Fruit fly (Drosophila melanogaster) whole organism, embryonic: ENCODE results near the gene PCID2.
A peak's percentile ranks its signal among the peaks of the same experiment; 100 is the strongest.

Experiments
- Bdp1 ChIP-seq: fragments of 200-800 bp; sonication (Bioruptor generic); optimal IDR thresholded peaks from 3 replicates; lab custom pipeline; 2016; ENCODE audit warnings: missing biosample characterization, missing genetic modification characterization
- Bteb2 ChIP-seq: fragments of 200-800 bp; sonication (Bioruptor generic); optimal IDR thresholded peaks from 2 replicates; lab custom pipeline; 2016; ENCODE audit warnings: missing biosample characterization, missing genetic modification characterization
- CG10431 ChIP-seq: fragments of 200-800 bp; sonication (Bioruptor generic); optimal IDR thresholded peaks from 3 replicates; lab custom pipeline; 2018; ENCODE audit warnings: missing biosample characterization, mild to moderate bottlenecking, missing genetic modification characterization
- CG11560 ChIP-seq: fragments of 200-800 bp; sonication (Bioruptor generic); IDR thresholded peaks from 3 replicates; pipeline ENCODE4 v1.3.6; 2022; ENCODE audit warnings: missing biosample characterization, missing genetic modification characterization
- CG12104 ChIP-seq: fragments of 200-800 bp; sonication (Bioruptor generic); optimal IDR thresholded peaks from 3 replicates; lab custom pipeline; 2016; ENCODE audit warnings: missing biosample characterization, missing genetic modification characterization
- CG13624 ChIP-seq: fragments of 200-800 bp; sonication (Bioruptor generic); optimal IDR thresholded peaks from 2 replicates; lab custom pipeline; 2016; ENCODE audit warnings: missing biosample characterization, missing genetic modification characterization
- CG13894 ChIP-seq: fragments of 200-800 bp; sonication (Bioruptor generic); optimal IDR thresholded peaks from 3 replicates; lab custom pipeline; 2018; ENCODE audit warnings: missing biosample characterization, mild to moderate bottlenecking, missing genetic modification characterization, moderate library complexity
- CG15479 ChIP-seq: fragments of 200-800 bp; sonication (Bioruptor generic); optimal IDR thresholded peaks from 3 replicates; lab custom pipeline; 2019; ENCODE audit warnings: missing biosample characterization, mild to moderate bottlenecking, missing genetic modification characterization, moderate library complexity
- CG16813 ChIP-seq: fragments of 200-800 bp; sonication (Bioruptor generic); IDR thresholded peaks from 3 replicates; pipeline ENCODE4 v1.3.6; 2022; ENCODE audit warnings: missing biosample characterization, missing genetic modification characterization; ENCODE audit not compliant: partially characterized antibody
- CG16863 ChIP-seq: fragments of 200-800 bp; sonication (Bioruptor generic); optimal IDR thresholded peaks from 3 replicates; lab custom pipeline; 2016; ENCODE audit warnings: missing biosample characterization, missing genetic modification characterization
- CG17186 ChIP-seq: fragments of 200-800 bp; sonication (Bioruptor generic); optimal IDR thresholded peaks from 3 replicates; lab custom pipeline; 2017; ENCODE audit warnings: missing biosample characterization, missing genetic modification reagents, missing genetic modification characterization
- CG17359 ChIP-seq: fragments of 200-800 bp; sonication (Bioruptor generic); optimal IDR thresholded peaks from 3 replicates; lab custom pipeline; 2018; ENCODE audit warnings: missing biosample characterization, mild to moderate bottlenecking, missing genetic modification characterization, moderate library complexity
- CG17802 ChIP-seq: fragments of 200-800 bp; sonication (Bioruptor generic); optimal IDR thresholded peaks from 2 replicates; lab custom pipeline; 2018; ENCODE audit warnings: missing biosample characterization, mild to moderate bottlenecking, missing genetic modification characterization, moderate library complexity
- CG30431 ChIP-seq: fragments of 200-800 bp; sonication (Bioruptor generic); optimal IDR thresholded peaks from 2 replicates; lab custom pipeline; 2017; ENCODE audit warnings: missing biosample characterization, missing genetic modification characterization
- CG4360 ChIP-seq: fragments of 200-800 bp; sonication (Bioruptor generic); IDR thresholded peaks from 2 replicates; pipeline ENCODE4 v1.3.6; 2022; ENCODE audit warnings: missing biosample characterization, missing genetic modification characterization
- CG4404 ChIP-seq: fragments of 200-800 bp; sonication (Bioruptor generic); IDR thresholded peaks from 2 replicates; pipeline ENCODE4 v1.3.6; 2022; ENCODE audit warnings: missing biosample characterization, missing genetic modification characterization
- CG4424 ChIP-seq: fragments of 200-800 bp; sonication (Bioruptor generic); optimal IDR thresholded peaks from 3 replicates; lab custom pipeline; 2016; ENCODE audit warnings: missing biosample characterization, missing genetic modification characterization
- CG6683 ChIP-seq: fragments of 200-800 bp; sonication (Bioruptor generic); optimal IDR thresholded peaks from 2 replicates; lab custom pipeline; 2017; ENCODE audit warnings: missing biosample characterization, mild to moderate bottlenecking, missing genetic modification characterization, missing genetic modification reagents
- CG7839 ChIP-seq: fragments of 200-800 bp; sonication (Bioruptor generic); optimal IDR thresholded peaks from 3 replicates; lab custom pipeline; 2018; ENCODE audit warnings: missing biosample characterization, mild to moderate bottlenecking, missing genetic modification characterization, moderate library complexity
- CG8944 ChIP-seq: fragments of 200-800 bp; sonication (Bioruptor generic); optimal IDR thresholded peaks from 3 replicates; lab custom pipeline; 2016; ENCODE audit warnings: missing biosample characterization, missing genetic modification characterization
- CG9215 ChIP-seq: fragments of 200-800 bp; sonication (Bioruptor generic); IDR thresholded peaks from 2 replicates; pipeline ENCODE4 v1.3.6; 2022; ENCODE audit warnings: missing biosample characterization, missing genetic modification characterization
- CHES-1-like ChIP-seq: fragments of 200-800 bp; sonication (Bioruptor generic); optimal IDR thresholded peaks from 2 replicates; lab custom pipeline; 2016; ENCODE audit warnings: missing biosample characterization, missing genetic modification characterization
- GATAe ChIP-seq: fragments of 200-800 bp; sonication (Bioruptor generic); conservative IDR thresholded peaks from 2 replicates; pipeline ENCODE4 v1.3.6; 2022; ENCODE audit warnings: missing biosample characterization, missing genetic modification characterization
- Gug ChIP-seq: fragments of 200-800 bp; sonication (Bioruptor generic); IDR thresholded peaks from 4 replicates; pipeline ENCODE4 v1.3.6; 2022; ENCODE audit warnings: missing biosample characterization, missing genetic modification characterization
- HLH54F ChIP-seq: fragments of 200-800 bp; sonication (Bioruptor generic); optimal IDR thresholded peaks from 3 replicates; lab custom pipeline; 2016; ENCODE audit warnings: missing biosample characterization, missing genetic modification characterization
- HmgD ChIP-seq: fragments of 200-800 bp; sonication (Bioruptor generic); optimal IDR thresholded peaks from 3 replicates; lab custom pipeline; 2016; ENCODE audit warnings: missing biosample characterization, missing genetic modification characterization
- Lhr ChIP-seq: fragments of 200-800 bp; sonication (Bioruptor generic); optimal IDR thresholded peaks from 3 replicates; lab custom pipeline; 2017; ENCODE audit warnings: mild to moderate bottlenecking, missing biosample characterization, missing genetic modification reagents, missing genetic modification characterization
- PHDP ChIP-seq: fragments of 200-800 bp; sonication (Bioruptor generic); optimal IDR thresholded peaks from 3 replicates; lab custom pipeline; 2018; ENCODE audit warnings: missing biosample characterization, mild to moderate bottlenecking, missing genetic modification characterization, moderate library complexity
- Rx ChIP-seq: fragments of 200-800 bp; sonication (Bioruptor generic); IDR thresholded peaks from 2 replicates; pipeline ENCODE4 v1.3.6; 2022; ENCODE audit warnings: missing biosample characterization, missing genetic modification characterization
- Xrp1 ChIP-seq: fragments of 200-800 bp; sonication (Bioruptor generic); IDR thresholded peaks from 2 replicates; pipeline ENCODE4 v1.3.6; 2022; ENCODE audit warnings: missing biosample characterization, missing genetic modification characterization
- az2 ChIP-seq: fragments of 200-800 bp; sonication (Bioruptor generic); optimal IDR thresholded peaks from 3 replicates; lab custom pipeline; 2016; ENCODE audit warnings: missing biosample characterization, missing genetic modification characterization
- cas ChIP-seq: fragments of 200-800 bp; sonication (Bioruptor generic); IDR thresholded peaks from 2 replicates; pipeline ENCODE4 v1.3.6; 2022; ENCODE audit warnings: missing biosample characterization, missing genetic modification characterization
- da ChIP-seq: fragments of 200-800 bp; sonication (Bioruptor generic); optimal IDR thresholded peaks from 2 replicates; lab custom pipeline; 2016; ENCODE audit warnings: missing biosample characterization, missing genetic modification characterization
- danr ChIP-seq: fragments of 200-800 bp; sonication (Bioruptor generic); IDR thresholded peaks from 2 replicates; pipeline ENCODE4 v1.3.6; 2022; ENCODE audit warnings: missing biosample characterization, missing genetic modification characterization
- disco-r ChIP-seq: fragments of 200-800 bp; sonication (Bioruptor generic); optimal IDR thresholded peaks from 2 replicates; lab custom pipeline; 2016; ENCODE audit warnings: missing biosample characterization, missing genetic modification characterization
- gfzf ChIP-seq: fragments of 200-800 bp; sonication (Bioruptor generic); optimal IDR thresholded peaks from 2 replicates; lab custom pipeline; 2016; ENCODE audit warnings: missing biosample characterization, mild to moderate bottlenecking, missing genetic modification characterization, moderate library complexity
- gt ChIP-seq: fragments of 200-800 bp; sonication (Bioruptor generic); IDR thresholded peaks from 2 replicates; pipeline ENCODE4 v1.3.6; 2022; ENCODE audit warnings: missing biosample characterization, missing genetic modification characterization
- insv ChIP-seq, 2 experiments: fragments of 200-800 bp; sonication (Bioruptor generic); optimal IDR thresholded peaks; 3 replicates each; lab custom pipeline; 2016 to 2018; ENCODE audit warnings: missing biosample characterization in 2 of 2, missing genetic modification characterization in 2 of 2
- luna ChIP-seq: fragments of 200-800 bp; sonication (Bioruptor generic); optimal IDR thresholded peaks from 2 replicates; lab custom pipeline; 2016; ENCODE audit warnings: missing biosample characterization, missing genetic modification characterization
- nau ChIP-seq: fragments of 200-800 bp; sonication (Bioruptor generic); optimal IDR thresholded peaks from 3 replicates; lab custom pipeline; 2017; ENCODE audit warnings: missing biosample characterization, mild to moderate bottlenecking, missing genetic modification characterization, missing genetic modification reagents
- nerfin-1 ChIP-seq: fragments of 200-800 bp; sonication (Bioruptor generic); optimal IDR thresholded peaks from 3 replicates; lab custom pipeline; 2019; ENCODE audit warnings: missing biosample characterization, mild to moderate bottlenecking, missing genetic modification characterization, moderate library complexity
- nmo ChIP-seq: fragments of 200-800 bp; sonication (Bioruptor generic); optimal IDR thresholded peaks from 2 replicates; lab custom pipeline; 2018; ENCODE audit warnings: missing biosample characterization, mild to moderate bottlenecking, missing genetic modification characterization, moderate library complexity
- onecut ChIP-seq: fragments of 200-800 bp; sonication (Bioruptor generic); IDR thresholded peaks from 2 replicates; pipeline ENCODE4 v1.3.6; 2022; ENCODE audit warnings: missing biosample characterization, missing genetic modification characterization
- pho ChIP-seq: fragments of 200-800 bp; sonication (Bioruptor generic); optimal IDR thresholded peaks from 2 replicates; lab custom pipeline; 2016; ENCODE audit warnings: missing biosample characterization, missing genetic modification characterization
- sens-2 ChIP-seq: fragments of 200-800 bp; sonication (Bioruptor generic); IDR thresholded peaks from 2 replicates; pipeline ENCODE4 v1.3.6; 2022; ENCODE audit warnings: missing biosample characterization, missing genetic modification characterization
- sisA ChIP-seq: fragments of 200-800 bp; sonication (Bioruptor generic); IDR thresholded peaks from 2 replicates; pipeline ENCODE4 v1.3.6; 2022; ENCODE audit warnings: missing biosample characterization, missing genetic modification characterization
- tin ChIP-seq: fragments of 200-800 bp; sonication (Bioruptor generic); optimal IDR thresholded peaks from 3 replicates; lab custom pipeline; 2016; ENCODE audit warnings: missing biosample characterization, missing genetic modification characterization
- trh ChIP-seq: fragments of 200-800 bp; sonication (Bioruptor generic); optimal IDR thresholded peaks from 2 replicates; lab custom pipeline; 2016; ENCODE audit warnings: missing biosample characterization, missing genetic modification characterization
- tup ChIP-seq: fragments of 200-800 bp; sonication (Bioruptor generic); optimal IDR thresholded peaks from 2 replicates; lab custom pipeline; 2016; ENCODE audit warnings: missing biosample characterization, mild to moderate bottlenecking, missing genetic modification characterization, moderate library complexity
- wek ChIP-seq: fragments of 200-800 bp; sonication (Bioruptor generic); optimal IDR thresholded peaks from 3 replicates; lab custom pipeline; 2018; ENCODE audit warnings: missing biosample characterization, mild to moderate bottlenecking, missing genetic modification characterization, moderate library complexity
- zfh2 ChIP-seq: fragments of 200-800 bp; sonication (Bioruptor generic); optimal IDR thresholded peaks from 2 replicates; lab custom pipeline; 2016; ENCODE audit warnings: missing biosample characterization, missing genetic modification characterization

PCID2 gene

dm6 chr3L:11648410-11648809 is 22.2 kb downstream of the PCID2 start, which contains the start of the genes RIOK1 and Polr3H (continued):
- peak; percentile 68 for TF ChIP-seq CHES-1-like (GFP tag; lab: Kevin White, UChicago)
- TF ChIP-seq CG4360: no peak
- TF ChIP-seq CG16863 (GFP tag; lab: Kevin White, UChicago): peak; percentile 61
- no peak for TF ChIP-seq HmgD (GFP tag; lab: Kevin White, UChicago)
- TF ChIP-seq sisA: peak; percentile 56
- peak; percentile 24; the same call in 1 of the 2 replicates for TF ChIP-seq CG4404 (GFP tag; lab: Robert Waterston, UW)
- TF ChIP-seq CG9215 (GFP tag; lab: Robert Waterston, UW): peak; percentile 40; the same call in 1 of the 2 replicates
- TF ChIP-seq nmo (GFP tag; lab: Kevin White, UChicago): peak; percentile 78
- TF ChIP-seq Gug (GFP tag; lab: Robert Waterston, UW): peak; percentile 51; the same call in 3 of the 4 replicates
- no peak for TF ChIP-seq luna (GFP tag; lab: Kevin White, UChicago)
- peak; percentile 4 for TF ChIP-seq tup
- 0 out of 2 replicates have a peak, but pooled peaks have one; percentile 31 for TF ChIP-seq cas (GFP tag; lab: Robert Waterston, UW)
- peak; percentile 67; the same call in 1 of the 2 replicates for TF ChIP-seq Xrp1 (GFP tag; lab: Robert Waterston, UW)
- TF ChIP-seq CG4424 (GFP tag; lab: Kevin White, UChicago): peak; percentile 73
- no peak for TF ChIP-seq nerfin-1
- TF ChIP-seq PHDP: no peak
- TF ChIP-seq CG13894 (tag; lab: Kevin White, UChicago): no peak
- peak; percentile 80 for TF ChIP-seq CG13624 (GFP tag; lab: Kevin White, UChicago)
- peak; percentile 11 for TF ChIP-seq da (GFP tag; lab: Kevin White, UChicago)
- peak; percentile 66 for TF ChIP-seq zfh2 (GFP tag; lab: Kevin White, UChicago)
- no peak for TF ChIP-seq gt (GFP tag; lab: Robert Waterston, UW)
- no peak for TF ChIP-seq CG16813
- TF ChIP-seq Bteb2 (GFP tag; lab: Kevin White, UChicago): peak; percentile 73
- TF ChIP-seq Bdp1: peak; percentile 49
- peak; percentile 48 for TF ChIP-seq CG17802
- TF ChIP-seq CG7839 (tag; lab: Kevin White, UChicago): no peak
- TF ChIP-seq CG15479 (GFP tag; lab: Kevin White, UChicago): peak; percentile 52
- TF ChIP-seq GATAe (GFP tag; lab: Robert Waterston, UW): no peak
- no peak; the same call in 1 of the 2 replicates for TF ChIP-seq Rx (GFP tag; lab: Robert Waterston, UW)
- TF ChIP-seq CG11560 (tag; lab: Robert Waterston, UW): no peak
- TF ChIP-seq az2 (GFP tag; lab: Kevin White, UChicago): peak; percentile 79
- peak; percentile 72 for TF ChIP-seq tin (GFP tag; lab: Kevin White, UChicago)
- no peak for TF ChIP-seq CG6683
- no peak for TF ChIP-seq insv (GFP tag; optimal IDR thresholded peaks at IDR 0.05; lab: Kevin White, UChicago)
- peak; percentile 94 for TF ChIP-seq wek (GFP tag; lab: Kevin White, UChicago)
- no peak for TF ChIP-seq sens-2 (GFP tag; lab: Robert Waterston, UW)
- no peak for TF ChIP-seq onecut
- peak; percentile 43 for TF ChIP-seq CG17186
- TF ChIP-seq HLH54F: peak; percentile 80
- TF ChIP-seq danr: no peak
- peak; percentile 33 for TF ChIP-seq CG30431 (GFP tag; lab: Kevin White, UChicago)
- TF ChIP-seq nau (GFP tag; lab: Kevin White, UChicago): no peak
- TF ChIP-seq CG8944 (GFP tag; lab: Kevin White, UChicago): peak; percentile 74
- peak; percentile 27 for TF ChIP-seq disco-r (GFP tag; lab: Kevin White, UChicago)
- TF ChIP-seq CG17359 (tag; lab: Kevin White, UChicago): no peak
- peak; percentile 62 for TF ChIP-seq gfzf (GFP tag; lab: Kevin White, UChicago)
- peak; percentile 29 for TF ChIP-seq trh (GFP tag; lab: Kevin White, UChicago)
- TF ChIP-seq pho: peak; percentile 80
- TF ChIP-seq Lhr (GFP tag; lab: Kevin White, UChicago): peak; percentile 63
- no peak for TF ChIP-seq CG10431 (GFP tag; lab: Kevin White, UChicago)
- no peak for TF ChIP-seq CG12104 (GFP tag; lab: Kevin White, UChicago)
